Worm (Caenorhabditis elegans): ENCODE results near the gene dnj-9.

Gene dnj-9

ce11 chrII:4884403-4884802 lies 32.5 kb downstream of the dnj-9 start:
- TF ChIP-seq K09A11.1 (tag; optimal IDR thresholded peaks at IDR 0.05; ENCODE audit: insufficient read depth) = no peak
- TF ChIP-seq sox-4 (tag; optimal IDR thresholded peaks at IDR 0.05) = no peak
- no peak for TF ChIP-seq ceh-19 (GFP tag; optimal IDR thresholded peaks at IDR 0.05)
- TF ChIP-seq pha-2 (tag; optimal IDR thresholded peaks at IDR 0.05) = no peak
- no peak for TF ChIP-seq ref-2 (tag; optimal IDR thresholded peaks at IDR 0.05)
- TF ChIP-seq tbx-2 (tag; optimal IDR thresholded peaks at IDR 0.05) = no peak
- no peak for TF ChIP-seq sox-2 (GFP tag; IDR thresholded peaks at IDR 0.05)
- TF ChIP-seq F13H6.1 (tag; optimal IDR thresholded peaks at IDR 0.05) = no peak
- TF ChIP-seq ceh-31 (tag; optimal IDR thresholded peaks at IDR 0.05) = no peak
- TF ChIP-seq unc-42 (tag; optimal IDR thresholded peaks at IDR 0.05) = no peak

DNA sequence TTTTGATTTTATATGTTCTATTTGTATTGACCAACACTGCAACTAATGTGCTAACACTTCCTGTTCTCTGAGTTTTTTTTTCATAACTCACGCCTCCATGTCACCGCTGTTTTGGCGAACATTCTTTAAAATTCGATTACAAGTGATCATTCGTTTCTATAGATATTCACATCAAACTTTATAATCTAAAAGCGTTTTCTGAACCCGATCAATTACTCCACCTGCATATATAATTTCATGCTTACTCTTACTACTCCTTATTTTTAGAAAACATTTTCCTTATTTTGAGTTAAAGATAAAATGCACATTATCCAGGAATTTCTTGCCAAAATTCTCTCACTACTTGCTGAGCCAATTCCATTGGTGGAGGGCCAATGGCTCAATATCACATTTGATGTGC lies 34.1 kb downstream of the dnj-9 start, which contains the start of gene R05F9.7:
Gene R05F9.7 (plus strand): TSS at position 301 of the 400 bp plus-strand sequence.
- TF ChIP-seq pag-3 (tag; optimal IDR thresholded peaks at IDR 0.05; ENCODE audit: borderline replicate concordance) = no peak
- no peak for TF ChIP-seq sdc-2 (tag; optimal IDR thresholded peaks at IDR 0.05)
- no peak for TF ChIP-seq pros-1 (tag; optimal IDR thresholded peaks at IDR 0.05)
- no peak for TF ChIP-seq sox-2 (GFP tag; IDR thresholded peaks at IDR 0.05)
- TF ChIP-seq elt-2 (tag; optimal IDR thresholded peaks at IDR 0.05) = no peak

DNA sequence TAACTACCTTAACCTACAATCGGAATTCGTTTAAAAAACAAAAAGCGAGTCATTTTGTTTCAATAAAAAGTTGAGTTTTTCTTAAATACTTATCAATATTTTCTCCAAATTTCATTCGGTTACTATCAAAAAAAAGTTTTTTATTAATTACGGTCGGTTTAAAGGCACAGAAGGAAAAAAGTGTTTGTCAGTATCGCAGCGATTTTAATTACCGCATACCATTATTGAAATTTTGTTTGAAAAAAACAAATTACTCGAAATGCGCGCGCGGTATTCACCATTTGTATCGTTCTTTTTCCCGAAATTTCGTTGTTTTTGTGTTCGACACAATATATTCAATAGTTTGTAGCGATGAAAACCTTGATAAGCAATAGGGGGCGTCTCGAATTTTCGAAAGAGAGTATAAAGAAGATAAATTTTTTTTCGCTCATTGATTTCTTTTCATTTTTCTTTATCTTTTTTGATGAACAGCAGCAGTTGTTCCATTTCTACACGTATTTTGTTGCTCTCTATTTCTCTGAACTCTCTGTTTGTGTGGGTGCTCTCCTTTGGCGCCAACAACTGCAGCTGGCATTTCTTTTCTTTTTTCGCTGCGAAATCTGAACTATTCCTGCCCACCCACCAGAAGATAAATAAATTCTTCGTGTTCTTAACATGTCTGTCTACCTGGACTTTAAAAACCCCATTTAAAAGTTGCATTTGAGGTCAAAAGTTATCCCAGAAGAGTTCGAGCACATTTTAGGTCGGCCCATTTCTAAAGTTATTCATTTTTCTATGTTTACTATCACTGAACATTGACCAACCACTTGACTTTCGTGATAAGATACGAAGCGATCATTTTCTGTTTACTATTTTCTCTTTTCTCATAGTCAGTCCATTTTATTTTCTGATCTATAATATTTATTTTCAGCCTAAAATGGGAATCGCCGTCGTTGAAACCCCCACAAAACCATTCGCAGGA lies 37.0 kb downstream of the dnj-9 start, which contains the start of gene pgm-1:
Gene pgm-1 (plus strand): TSS at position 911 of the 961 bp plus-strand sequence.
- TF ChIP-seq zip-5 (tag; optimal IDR thresholded peaks at IDR 0.05) (no peak), fkh-10 (GFP tag; optimal IDR thresholded peaks at IDR 0.05) (no peak), madf-2 (tag; optimal IDR thresholded peaks at IDR 0.05) (no peak), odd-2 (tag; optimal IDR thresholded peaks at IDR 0.05) (no peak), ceh-14 (tag; optimal IDR thresholded peaks at IDR 0.05) (no peak), ceh-18 (tag; optimal IDR thresholded peaks at IDR 0.05) (peak; percentile 50), elt-2 (tag; optimal IDR thresholded peaks at IDR 0.05) (peak; percentile 45), syd-9 (tag; optimal IDR thresholded peaks at IDR 0.05) (no peak), pat-9 (tag; optimal IDR thresholded peaks at IDR 0.05) (no peak), mec-3 (tag; optimal IDR thresholded peaks at IDR 0.05; ENCODE audit: borderline replicate concordance) (no peak)

DNA sequence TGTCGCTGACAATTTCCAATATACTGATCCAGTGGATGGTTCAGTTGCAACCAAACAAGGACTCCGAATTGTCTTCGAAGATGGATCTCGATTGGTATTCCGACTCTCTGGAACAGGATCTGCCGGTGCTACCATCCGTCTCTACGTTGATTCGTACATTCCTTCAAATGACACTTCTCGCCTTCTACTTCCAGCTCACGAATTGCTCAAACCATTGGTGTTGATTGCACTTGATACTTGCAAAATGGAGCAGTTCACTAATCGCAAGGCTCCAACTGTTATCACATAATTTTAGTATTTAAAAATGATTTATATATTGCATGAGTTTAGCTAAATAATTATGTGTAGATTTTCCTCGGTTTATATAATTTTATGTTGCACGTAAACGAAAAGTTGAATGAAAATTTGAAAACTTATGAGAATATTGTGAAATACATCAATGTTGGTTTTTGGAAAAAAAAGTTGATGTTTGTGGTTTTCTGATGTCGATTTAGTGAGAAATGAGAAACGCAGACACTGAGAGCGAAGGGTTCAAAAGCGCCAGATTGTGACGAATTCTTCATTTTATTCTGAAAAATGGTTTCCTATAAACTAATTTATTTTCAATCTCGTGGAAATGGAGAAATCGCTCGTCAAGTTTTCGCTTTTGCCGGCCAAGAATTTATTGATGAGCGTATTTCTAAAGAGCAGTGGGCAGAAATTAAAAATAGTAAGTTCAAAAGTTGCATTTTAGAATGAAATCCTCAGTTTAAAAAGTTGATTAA lies 39.3 kb downstream of the dnj-9 start, which contains the start of gene gst-9:
Gene gst-9 (plus strand): TSS at position 574 of the 764 bp plus-strand sequence.
- TF ChIP-seq ceh-24 (tag; optimal IDR thresholded peaks at IDR 0.05) (no peak), npax-4 (tag; optimal IDR thresholded peaks at IDR 0.05) (no peak)

- TF ChIP-seq ceh-9 (tag; optimal IDR thresholded peaks at IDR 0.05) (no peak), lin-11 (tag; optimal IDR thresholded peaks at IDR 0.05) (no peak), ceh-2 (tag; optimal IDR thresholded peaks at IDR 0.05) (no peak), ceh-48 (tag; optimal IDR thresholded peaks at IDR 0.05) (no peak), unc-55 (GFP tag; optimal IDR thresholded peaks at IDR 0.05) (no peak), mec-3 (tag; optimal IDR thresholded peaks at IDR 0.05; ENCODE audit: borderline replicate concordance) (no peak), ttx-3 (tag; optimal IDR thresholded peaks at IDR 0.05) (no peak), che-1 (tag; optimal IDR thresholded peaks at IDR 0.05) (no peak)
Observed at ce11 chrII:4892594-4892993, 40.7 kb downstream of the dnj-9 start, which contains the start of gene msp-33. Gene msp-33, minus strand, starts transcription at chrII:4892694.

Data from whole organism, late embryonic.